Fruit fly (Drosophila melanogaster) whole organism, wandering third instar larva: ENCODE results near the gene CG43773.

Experiments
- fru ChIP-seq: fragments of 200-800 bp; sonication (Bioruptor generic); optimal IDR thresholded peaks from 3 replicates; lab custom pipeline; 2016; ENCODE audit warnings: missing biosample characterization, mild to moderate bottlenecking, missing genetic modification characterization
- h ChIP-seq: fragments of 200-800 bp; sonication (Bioruptor generic); optimal IDR thresholded peaks from 3 replicates; lab custom pipeline; 2016; ENCODE audit warnings: missing biosample characterization, mild to moderate bottlenecking, missing genetic modification characterization
- lola ChIP-seq: fragments of >200 bp; optimal IDR thresholded peaks from 2 replicates; lab custom pipeline; 2017; ENCODE audit warnings: missing biosample characterization, missing genetic modification characterization
- pan ChIP-seq: fragments of >200 bp; optimal IDR thresholded peaks from 2 replicates; lab custom pipeline; 2017
- psq ChIP-seq: fragments of 200-800 bp; sonication (Bioruptor generic); optimal IDR thresholded peaks from 3 replicates; lab custom pipeline; 2017; ENCODE audit warnings: missing biosample characterization, mild to moderate bottlenecking, missing genetic modification characterization, moderate library complexity
- usp ChIP-seq: fragments of >200 bp; optimal IDR thresholded peaks from 2 replicates; lab custom pipeline; 2017; ENCODE audit warnings: missing biosample characterization, missing genetic modification characterization

dm6 chr2L:4052346-4052745, 44.9 kb downstream of the CG43773 start:
- TF ChIP-seq lola (GFP tag; lab: Kevin White, UChicago) (no peak), pan (lab: Kevin White, UChicago) (no peak), fru (GFP tag; lab: Kevin White, UChicago) (no peak), psq (GFP tag; lab: Kevin White, UChicago) (no peak), usp (GFP tag; lab: Kevin White, UChicago) (no peak), h (GFP tag; lab: Kevin White, UChicago) (no peak)
